Worm (Caenorhabditis elegans) whole organism, young adult: ENCODE results near the gene M02B1.3.

Experiments
- F33H1.4 ChIP-seq: fragments of 200-800 bp; sonication (Bioruptor generic); IDR thresholded peaks from 2 replicates; pipeline ENCODE4 v1.3.6; 2022; ENCODE audit warnings: missing genetic modification reagents, missing genetic modification characterization, missing compliant biosample characterization
- F39B2.1 ChIP-seq: fragments of 200-800 bp; sonication (Bioruptor generic); IDR thresholded peaks from 2 replicates; pipeline ENCODE4 v1.3.6; 2022; ENCODE audit warnings: missing genetic modification reagents, missing genetic modification characterization, missing compliant biosample characterization
- F55B11.4 ChIP-seq: sonication (generic microtip); optimal IDR thresholded peaks from 2 replicates; lab custom pipeline; 2016; ENCODE audit warnings: missing compliant biosample characterization, missing genetic modification characterization, borderline replicate concordance; ENCODE audit not compliant: insufficient read depth
- Y53F4B.3 ChIP-seq: fragments of 200-800 bp; sonication (Bioruptor generic); IDR thresholded peaks from 2 replicates; pipeline ENCODE4 v1.3.6; 2022; ENCODE audit warnings: missing genetic modification reagents, missing genetic modification characterization, missing compliant biosample characterization
- hmg-1.2 ChIP-seq: fragments of 200-800 bp; sonication (Bioruptor generic); IDR thresholded peaks from 2 replicates; pipeline ENCODE4 v1.3.6; 2022; ENCODE audit warnings: missing genetic modification reagents, missing genetic modification characterization, missing compliant biosample characterization
- hmg-20 ChIP-seq: fragments of 200-800 bp; sonication (Bioruptor generic); IDR thresholded peaks from 2 replicates; pipeline ENCODE4 v1.3.6; 2022; ENCODE audit warnings: missing genetic modification reagents, missing genetic modification characterization, missing compliant biosample characterization
- lin-35 ChIP-seq, 3 experiments: fragments of 150-350 bp in 2 of 3; sonication (generic microtip) in 1 of 3; optimal IDR thresholded peaks; 2 replicates each; lab custom pipeline; 2014 to 2018; ENCODE audit warnings: missing biosample characterization in 3 of 3, missing genetic modification characterization in 3 of 3, missing genetic modification reagents in 3 of 3
- nfya-1 ChIP-seq: sonication (generic microtip); optimal IDR thresholded peaks from 2 replicates; lab custom pipeline; 2017; ENCODE audit warnings: antibody characterized with exemption, missing compliant biosample characterization, missing genetic modification characterization, borderline replicate concordance; ENCODE audit not compliant: insufficient read depth
- nhr-120 ChIP-seq: fragments of 200-800 bp; sonication (Bioruptor generic); IDR thresholded peaks from 2 replicates; pipeline ENCODE4 v1.3.6; 2022; ENCODE audit warnings: missing genetic modification characterization, missing compliant biosample characterization
- snpc-4 ChIP-seq, 5 experiments: fragments of 150-350 bp in 1 of 5; sonication (generic microtip) in 4 of 5; optimal IDR thresholded peaks; 2 replicates each; lab custom pipeline; 2014 to 2018; ENCODE audit warnings: missing genetic modification characterization in 5 of 5, missing biosample characterization in 3 of 5, antibody characterized with exemption in 2 of 5, mild to moderate bottlenecking in 2 of 5, missing compliant biosample characterization in 2 of 5, missing genotype in 2 of 5, moderate library complexity in 2 of 5, missing genetic modification reagents in 1 of 5
- tbp1 ChIP-seq: fragments of 200-800 bp; sonication (Bioruptor generic); optimal IDR thresholded peaks from 2 replicates; lab custom pipeline; 2018; ENCODE audit warnings: mild to moderate bottlenecking, missing genetic modification characterization, missing compliant biosample characterization
- ztf-28 ChIP-seq: fragments of 200-800 bp; sonication (Bioruptor generic); IDR thresholded peaks from 2 replicates; pipeline ENCODE4 v1.3.6; 2022; ENCODE audit warnings: missing genetic modification reagents, missing genetic modification characterization, missing compliant biosample characterization

DNA sequence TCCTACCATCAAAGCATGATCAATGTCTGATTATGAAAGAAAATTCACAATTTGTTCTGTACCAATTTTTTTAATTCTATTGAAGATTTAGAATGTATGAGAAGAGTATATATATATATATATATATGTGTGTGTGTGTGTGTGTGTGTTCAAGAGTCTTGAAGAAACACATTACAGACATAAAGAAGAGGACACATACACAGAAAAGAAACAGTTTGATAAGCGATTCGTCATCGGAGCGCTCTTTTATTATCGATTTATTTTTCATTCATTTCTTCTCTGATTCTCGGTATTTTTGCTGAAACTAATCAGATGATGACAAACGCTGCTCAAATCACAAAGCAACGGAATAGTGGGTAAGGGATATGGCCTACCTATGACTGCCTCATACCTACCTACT, 42.7 kb upstream of the M02B1.3 start, which contains the start of gene pin-2:
- TF ChIP-seq nhr-120 (GFP tag; lab: Robert Waterston, UW) = no peak
- no peak for TF ChIP-seq lin-35 (GFP tag; optimal IDR thresholded peaks at IDR 0.05; lab: Kevin White, UChicago)
- no peak for TF ChIP-seq snpc-4 (GFP tag; optimal IDR thresholded peaks at IDR 0.05; lab: Kevin White, UChicago)
- TF ChIP-seq snpc-4 (tag; optimal IDR thresholded peaks at IDR 0.05; lab: Kevin White, UChicago) = no peak
- TF ChIP-seq F33H1.4 (GFP tag; lab: Robert Waterston, UW) = no peak
- no peak for TF ChIP-seq nfya-1 (tag; lab: Kevin White, UChicago)
- no peak for TF ChIP-seq Y53F4B.3
- no peak for TF ChIP-seq tbp1 (GFP tag; lab: Kevin White, UChicago)
- no peak for TF ChIP-seq hmg-20 (GFP tag; lab: Robert Waterston, UW)
- no peak for TF ChIP-seq F55B11.4 (tag; lab: Kevin White, UChicago)
- TF ChIP-seq ztf-28 (GFP tag; lab: Robert Waterston, UW) = no peak
- no peak for TF ChIP-seq F39B2.1 (GFP tag; lab: Robert Waterston, UW)
- TF ChIP-seq hmg-1.2 (GFP tag; lab: Robert Waterston, UW) = no peak
